Fruit fly (Drosophila melanogaster) whole organism, embryonic: ENCODE results near the gene mEFTs.
A peak's percentile ranks its signal among the peaks of the same experiment; 100 is the strongest.

ENCODE experiments used
- Atf6 ChIP-seq: fragments of 200-800 bp; sonication (Bioruptor generic); IDR thresholded peaks from 2 replicates; pipeline ENCODE4 v1.3.6; 2022; ENCODE audit warnings: missing biosample characterization, missing genetic modification characterization
- B-H1 ChIP-seq: fragments of 200-800 bp; sonication (Bioruptor generic); IDR thresholded peaks from 3 replicates; pipeline ENCODE4 v1.3.6; 2022; ENCODE audit warnings: missing biosample characterization, missing genetic modification characterization
- Bteb2 ChIP-seq: fragments of 200-800 bp; sonication (Bioruptor generic); optimal IDR thresholded peaks from 2 replicates; lab custom pipeline; 2016; ENCODE audit warnings: missing biosample characterization, missing genetic modification characterization
- CG10959 ChIP-seq: fragments of 200-800 bp; sonication (Bioruptor generic); IDR thresholded peaks from 2 replicates; pipeline ENCODE4 v1.3.6; 2022; ENCODE audit warnings: missing biosample characterization, missing genetic modification characterization
- CG11456 ChIP-seq: fragments of 200-800 bp; sonication (Bioruptor generic); IDR thresholded peaks from 3 replicates; pipeline ENCODE4 v1.3.6; 2022; ENCODE audit warnings: missing biosample characterization, missing genetic modification characterization
- CG12071 ChIP-seq: fragments of 200-800 bp; sonication (Bioruptor generic); optimal IDR thresholded peaks from 3 replicates; lab custom pipeline; 2018; ENCODE audit warnings: missing biosample characterization, mild to moderate bottlenecking, missing genetic modification characterization
- CG14710 ChIP-seq: fragments of 200-800 bp; sonication (Bioruptor generic); optimal IDR thresholded peaks from 3 replicates; lab custom pipeline; 2019; ENCODE audit warnings: missing biosample characterization, mild to moderate bottlenecking, missing genetic modification characterization, moderate library complexity
- CG15601 ChIP-seq: fragments of 200-800 bp; sonication (Bioruptor generic); optimal IDR thresholded peaks from 3 replicates; lab custom pipeline; 2019; ENCODE audit warnings: missing biosample characterization, mild to moderate bottlenecking, missing genetic modification characterization, moderate library complexity
- CG1792 ChIP-seq: fragments of 200-800 bp; sonication (Bioruptor generic); optimal IDR thresholded peaks from 2 replicates; lab custom pipeline; 2016; ENCODE audit warnings: missing biosample characterization, missing genetic modification characterization
- CG18262 ChIP-seq: fragments of 200-800 bp; optimal IDR thresholded peaks from 3 replicates; lab custom pipeline; 2019; ENCODE audit warnings: missing biosample characterization, mild to moderate bottlenecking, missing genetic modification characterization, moderate library complexity
- CG2678 ChIP-seq: fragments of 200-800 bp; sonication (Bioruptor generic); optimal IDR thresholded peaks from 3 replicates; lab custom pipeline; 2019; ENCODE audit warnings: missing biosample characterization, mild to moderate bottlenecking, missing genetic modification characterization, moderate library complexity
- CG31365 ChIP-seq: fragments of 200-800 bp; sonication (Bioruptor generic); optimal IDR thresholded peaks from 2 replicates; lab custom pipeline; 2018; ENCODE audit warnings: missing biosample characterization, mild to moderate bottlenecking, missing genetic modification characterization
- CG33557 ChIP-seq: fragments of 200-800 bp; sonication (Bioruptor generic); optimal IDR thresholded peaks from 2 replicates; lab custom pipeline; 2019; ENCODE audit warnings: missing biosample characterization, mild to moderate bottlenecking, missing genetic modification characterization, moderate library complexity
- CG6689 ChIP-seq: fragments of 200-800 bp; sonication (Bioruptor generic); IDR thresholded peaks from 2 replicates; pipeline ENCODE4 v1.3.6; 2022; ENCODE audit warnings: missing biosample characterization, missing genetic modification characterization
- CG6813 ChIP-seq: fragments of 200-800 bp; sonication (Bioruptor generic); optimal IDR thresholded peaks from 2 replicates; lab custom pipeline; 2017; ENCODE audit warnings: missing biosample characterization, missing genetic modification characterization, mild to moderate bottlenecking, moderate library complexity, missing genetic modification reagents
- CG8290 ChIP-seq, 3 experiments: fragments of 200-800 bp; sonication (Bioruptor generic); optimal IDR thresholded peaks; 2 replicates each; lab custom pipeline; 2016 to 2019; ENCODE audit warnings: missing biosample characterization in 3 of 3, missing genetic modification characterization in 3 of 3, mild to moderate bottlenecking in 2 of 3, moderate library complexity in 1 of 3
- CG8944 ChIP-seq: fragments of 200-800 bp; sonication (Bioruptor generic); optimal IDR thresholded peaks from 3 replicates; lab custom pipeline; 2016; ENCODE audit warnings: missing biosample characterization, missing genetic modification characterization
- Chrac-16 ChIP-seq: fragments of 200-800 bp; sonication (Bioruptor generic); optimal IDR thresholded peaks from 3 replicates; lab custom pipeline; 2016; ENCODE audit warnings: missing biosample characterization, missing genetic modification characterization
- Dbx ChIP-seq: fragments of 200-800 bp; sonication (Bioruptor generic); IDR thresholded peaks from 3 replicates; pipeline ENCODE4 v1.3.6; 2022; ENCODE audit warnings: missing biosample characterization, missing genetic modification characterization
- HLHmδ ChIP-seq: fragments of 200-800 bp; sonication (Bioruptor generic); optimal IDR thresholded peaks from 2 replicates; lab custom pipeline; 2018; ENCODE audit warnings: missing biosample characterization, mild to moderate bottlenecking, missing genetic modification characterization, moderate library complexity
- Hsf ChIP-seq: fragments of 200-800 bp; sonication (Bioruptor generic); optimal IDR thresholded peaks from 3 replicates; lab custom pipeline; 2016; ENCODE audit warnings: missing biosample characterization, missing genetic modification characterization
- Kr ChIP-seq: fragments of 200-800 bp; sonication (Bioruptor generic); optimal IDR thresholded peaks from 2 replicates; lab custom pipeline; 2017; ENCODE audit warnings: missing biosample characterization, mild to moderate bottlenecking, missing genetic modification characterization
- Med ChIP-seq: fragments of 200-800 bp; sonication (Bioruptor generic); peaks from one replicate; lab custom pipeline; 2016; ENCODE audit warnings: missing biosample characterization, missing genetic modification characterization, mild to moderate bottlenecking, inconsistent platforms, moderate library complexity
- TFAM ChIP-seq: fragments of 200-800 bp; sonication (Bioruptor generic); optimal IDR thresholded peaks from 2 replicates; lab custom pipeline; 2017; ENCODE audit warnings: missing biosample characterization, missing genetic modification characterization, inconsistent platforms
- ase ChIP-seq: fragments of 200-800 bp; sonication (Bioruptor generic); IDR thresholded peaks from 3 replicates; pipeline ENCODE4 v1.3.6; 2022; ENCODE audit warnings: missing biosample characterization, missing genetic modification characterization
- bigmax ChIP-seq: fragments of 200-800 bp; sonication (Bioruptor generic); optimal IDR thresholded peaks from 2 replicates; lab custom pipeline; 2018; ENCODE audit warnings: missing biosample characterization, mild to moderate bottlenecking, missing genetic modification characterization
- chn ChIP-seq: fragments of 200-800 bp; sonication (Bioruptor generic); optimal IDR thresholded peaks from 2 replicates; lab custom pipeline; 2016; ENCODE audit warnings: missing biosample characterization, missing genetic modification characterization
- croc ChIP-seq: fragments of 200-800 bp; sonication (Bioruptor generic); conservative IDR thresholded peaks from 3 replicates; pipeline ENCODE4 v1.3.6; 2022; ENCODE audit warnings: missing biosample characterization, missing genetic modification characterization
- dm ChIP-seq: fragments of 200-800 bp; sonication (Bioruptor generic); optimal IDR thresholded peaks from 3 replicates; lab custom pipeline; 2016; ENCODE audit warnings: missing biosample characterization, missing genetic modification characterization
- emc ChIP-seq: fragments of 200-800 bp; sonication (Bioruptor generic); optimal IDR thresholded peaks from 2 replicates; lab custom pipeline; 2016; ENCODE audit warnings: missing biosample characterization, missing genetic modification characterization
- esg ChIP-seq: fragments of 200-800 bp; sonication (Bioruptor generic); conservative IDR thresholded peaks from 2 replicates; pipeline ENCODE4 v1.3.6; 2022; ENCODE audit warnings: missing biosample characterization, missing genetic modification characterization
- ftz-f1 ChIP-seq: fragments of 200-800 bp; sonication (Bioruptor generic); optimal IDR thresholded peaks from 2 replicates; lab custom pipeline; 2016; ENCODE audit warnings: missing biosample characterization, missing genetic modification characterization
- gcm2 ChIP-seq: fragments of 200-800 bp; sonication (Bioruptor generic); optimal IDR thresholded peaks from 2 replicates; lab custom pipeline; 2016; ENCODE audit warnings: missing biosample characterization, missing genetic modification characterization
- gem ChIP-seq: fragments of 200-800 bp; sonication (Bioruptor generic); optimal IDR thresholded peaks from 2 replicates; lab custom pipeline; 2019; ENCODE audit warnings: missing biosample characterization, mild to moderate bottlenecking, missing genetic modification characterization, moderate library complexity
- hkb ChIP-seq, 2 experiments: fragments of 200-800 bp in 1 of 2; fragments of >200 bp in 1 of 2; sonication (Bioruptor generic) in 1 of 2; IDR thresholded peaks in 1 of 2; optimal IDR thresholded peaks in 1 of 2; 2 replicates each; pipeline versions ENCODE4 v1.3.6 to Lab custom; 2017 to 2022; ENCODE audit warnings: missing biosample characterization in 1 of 2, missing genetic modification characterization in 1 of 2
- kah ChIP-seq: fragments of 200-800 bp; sonication (Bioruptor generic); optimal IDR thresholded peaks from 2 replicates; lab custom pipeline; 2018; ENCODE audit warnings: missing biosample characterization, mild to moderate bottlenecking, missing genetic modification characterization
- lab ChIP-seq: fragments of 200-800 bp; sonication (Bioruptor generic); optimal IDR thresholded peaks from 3 replicates; lab custom pipeline; 2017; ENCODE audit warnings: missing biosample characterization, missing genetic modification characterization, mild to moderate bottlenecking, moderate library complexity, missing genetic modification reagents
- lola ChIP-seq, 3 experiments: fragments of >200 bp in 2 of 3; fragments of 200-800 bp in 1 of 3; sonication (Bioruptor generic) in 1 of 3; optimal IDR thresholded peaks; 2 replicates each; lab custom pipeline; 2017 to 2019; ENCODE audit warnings: missing biosample characterization in 3 of 3, missing genetic modification characterization in 3 of 3, mild to moderate bottlenecking in 1 of 3, moderate library complexity in 1 of 3
- otp ChIP-seq: fragments of 200-800 bp; sonication (Bioruptor generic); IDR thresholded peaks from 3 replicates; pipeline ENCODE4, ENCODE4 v1.3.6; 2022; ENCODE audit warnings: missing biosample characterization, missing genetic modification characterization
- pb ChIP-seq: fragments of 200-800 bp; sonication (Bioruptor generic); optimal IDR thresholded peaks from 3 replicates; lab custom pipeline; 2016; ENCODE audit warnings: missing biosample characterization, missing genetic modification characterization
- pros ChIP-seq: fragments of 200-800 bp; sonication (Bioruptor generic); optimal IDR thresholded peaks from 3 replicates; lab custom pipeline; 2019; ENCODE audit warnings: missing biosample characterization, mild to moderate bottlenecking, missing genetic modification characterization, moderate library complexity
- repo ChIP-seq: fragments of 200-800 bp; sonication (Bioruptor generic); optimal IDR thresholded peaks from 2 replicates; lab custom pipeline; 2016; ENCODE audit warnings: missing biosample characterization, missing genetic modification characterization
- run ChIP-seq: fragments of 200-800 bp; sonication (Bioruptor generic); optimal IDR thresholded peaks from 3 replicates; lab custom pipeline; 2018; ENCODE audit warnings: missing biosample characterization, mild to moderate bottlenecking, missing genetic modification characterization
- sc ChIP-seq, 3 experiments: fragments of >200 bp in 2 of 3; fragments of 200-800 bp in 1 of 3; sonication (Bioruptor generic) in 1 of 3; optimal IDR thresholded peaks; 2 replicates in 2 of 3; 3 replicates in 1 of 3; lab custom pipeline; 2017; ENCODE audit warnings: mild to moderate bottlenecking in 1 of 3, missing biosample characterization in 1 of 3, missing genetic modification characterization in 1 of 3, missing genetic modification reagents in 1 of 3
- sens ChIP-seq: fragments of 200-800 bp; sonication (Bioruptor generic); peaks from one replicate; lab custom pipeline; 2016; ENCODE audit warnings: missing biosample characterization, missing genetic modification characterization
- slp2 ChIP-seq: fragments of 200-800 bp; sonication (Bioruptor generic); optimal IDR thresholded peaks from 2 replicates; lab custom pipeline; 2016; ENCODE audit warnings: missing biosample characterization, missing genetic modification characterization
- tna ChIP-seq: fragments of 200-800 bp; sonication (Bioruptor generic); IDR thresholded peaks from 2 replicates; pipeline ENCODE4 v1.3.6; 2022; ENCODE audit warnings: missing biosample characterization, missing genetic modification characterization; ENCODE audit not compliant: partially characterized antibody
- vvl ChIP-seq: fragments of 200-800 bp; sonication (Bioruptor generic); IDR thresholded peaks from 2 replicates; pipeline ENCODE4 v1.3.6; 2022; ENCODE audit warnings: missing biosample characterization, missing genetic modification characterization

Gene mEFTs

DNA sequence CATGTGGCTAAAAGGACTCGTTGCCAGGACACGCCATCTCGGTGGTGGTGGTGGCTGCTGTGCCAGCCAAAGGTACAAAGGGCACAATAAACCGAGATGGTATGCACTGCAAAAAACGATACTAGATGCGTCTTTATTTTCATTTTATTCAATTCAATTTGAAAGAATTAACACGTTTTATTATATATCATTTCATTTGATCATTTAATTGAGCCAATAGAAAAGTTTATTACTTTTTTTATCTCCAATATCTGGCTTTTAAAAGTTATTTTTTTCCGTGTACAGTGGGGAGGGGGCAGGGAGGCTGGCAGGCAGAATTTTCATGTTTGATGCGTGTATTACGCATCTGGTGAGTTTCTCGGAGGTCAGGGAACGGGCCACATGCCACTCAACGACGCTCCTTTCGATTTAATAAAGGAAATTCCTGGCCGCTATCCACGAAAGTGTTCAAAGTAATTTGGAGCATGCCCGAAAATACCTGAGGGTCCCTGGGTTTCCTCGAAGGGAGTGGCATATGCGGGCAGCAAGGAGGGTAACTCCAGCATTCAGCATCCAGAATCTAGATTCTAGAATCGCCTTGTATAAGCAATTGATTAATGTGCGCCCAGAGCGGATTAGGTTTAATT is 13.3 kb upstream of the mEFTs start (continued):
- TF ChIP-seq sens (GFP tag; lab: Kevin White, UChicago), result peak; percentile 98
- peak; percentile 81 for TF ChIP-seq Hsf (GFP tag; lab: Kevin White, UChicago)
- TF ChIP-seq Kr (GFP tag; lab: Kevin White, UChicago), result peak; percentile 36
- peak; percentile 95 for TF ChIP-seq CG18262 (tag; lab: Kevin White, UChicago)
- peak; percentile 60; the same call in 2 of the 3 replicates for TF ChIP-seq CG11456
- TF ChIP-seq Atf6 (GFP tag; lab: Robert Waterston, UW), result peak; percentile 80
- no peak for TF ChIP-seq emc (GFP tag; lab: Kevin White, UChicago)
- TF ChIP-seq CG14710 (tag; lab: Kevin White, UChicago), result peak; percentile 94
- TF ChIP-seq slp2 (GFP tag; lab: Kevin White, UChicago), result peak; percentile 47
- TF ChIP-seq vvl (GFP tag; lab: Robert Waterston, UW), result peak; percentile 93
- TF ChIP-seq tna (GFP tag; lab: Robert Waterston, UW), result no peak
- peak; percentile 83 for TF ChIP-seq CG6813 (GFP tag; lab: Kevin White, UChicago)
- peak; percentile 83 for TF ChIP-seq ase
- TF ChIP-seq croc (GFP tag; lab: Robert Waterston, UW), result peak; percentile 91
- TF ChIP-seq CG33557 (GFP tag; lab: Kevin White, UChicago), result peak; percentile 95
- TF ChIP-seq Dbx (GFP tag; lab: Robert Waterston, UW), result peak; percentile 74
- peak; percentile 79 for TF ChIP-seq kah
- TF ChIP-seq B-H1 (GFP tag; lab: Robert Waterston, UW), result peak; percentile 77
- no peak for TF ChIP-seq sc (optimal IDR thresholded peaks at IDR 0.05; lab: Kevin White, UChicago)
- TF ChIP-seq sc (GFP tag; optimal IDR thresholded peaks at IDR 0.05; lab: Kevin White, UChicago), result peak; percentile 77
- TF ChIP-seq Med, result no peak
- TF ChIP-seq CG8944, result peak; percentile 50
- no peak for TF ChIP-seq HLHmδ (GFP tag; lab: Kevin White, UChicago)
- peak; percentile 77 for TF ChIP-seq otp (GFP tag; lab: Robert Waterston, UW)
- TF ChIP-seq run (tag; lab: Kevin White, UChicago), result peak; percentile 74
- TF ChIP-seq CG1792 (GFP tag; lab: Kevin White, UChicago), result peak; percentile 56
- peak; percentile 91 for TF ChIP-seq CG15601
- TF ChIP-seq CG31365 (tag; lab: Kevin White, UChicago), result peak; percentile 44
- TF ChIP-seq lola (GFP tag; optimal IDR thresholded peaks at IDR 0.05; lab: Kevin White, UChicago), result peak in 1 of 3 experiments; percentile 94
- peak; percentile 66 for TF ChIP-seq pb (GFP tag; lab: Kevin White, UChicago)
- TF ChIP-seq dm (GFP tag; lab: Kevin White, UChicago), result peak; percentile 54
- TF ChIP-seq lab (GFP tag; lab: Kevin White, UChicago), result peak; percentile 94
- TF ChIP-seq bigmax (GFP tag; lab: Kevin White, UChicago), result no peak
- TF ChIP-seq esg (GFP tag; lab: Robert Waterston, UW), result peak; percentile 72
- no peak for TF ChIP-seq hkb (optimal IDR thresholded peaks at IDR 0.05; lab: Kevin White, UChicago)
- peak; percentile 89 for TF ChIP-seq hkb (GFP tag; IDR thresholded peaks at IDR 0.05; lab: Robert Waterston, UW)
- TF ChIP-seq gem (tag; lab: Kevin White, UChicago), result peak; percentile 94
- no peak for TF ChIP-seq ftz-f1 (GFP tag; lab: Kevin White, UChicago)
- TF ChIP-seq gcm2, result no peak
- TF ChIP-seq CG10959 (GFP tag; lab: Robert Waterston, UW), result peak; percentile 76
- TF ChIP-seq TFAM (GFP tag; lab: Kevin White, UChicago), result peak; percentile 73
- peak; percentile 73 for TF ChIP-seq chn (GFP tag; lab: Kevin White, UChicago)
- peak; percentile 90 for TF ChIP-seq CG6689 (GFP tag; lab: Robert Waterston, UW)
- peak; percentile 60 for TF ChIP-seq repo (GFP tag; lab: Kevin White, UChicago)
- peak; percentile 94 for TF ChIP-seq CG2678
- no peak for TF ChIP-seq CG8290 (GFP tag; optimal IDR thresholded peaks at IDR 0.05; lab: Kevin White, UChicago)
- TF ChIP-seq CG8290 (tag; optimal IDR thresholded peaks at IDR 0.05; lab: Kevin White, UChicago), result peak in 1 of 2 experiments; percentile 28
- TF ChIP-seq CG12071 (GFP tag; lab: Kevin White, UChicago), result peak; percentile 73
- TF ChIP-seq pros (GFP tag; lab: Kevin White, UChicago), result peak; percentile 88
- TF ChIP-seq Bteb2, result no peak
- TF ChIP-seq Chrac-16 (GFP tag; lab: Kevin White, UChicago), result peak; percentile 84
